Worm (Caenorhabditis elegans) whole organism, early embryonic: ENCODE data around the gene sri-53.

Experiments used
- aly-1 ChIP-seq: sonication (generic microtip); optimal IDR thresholded peaks from 2 replicates; lab custom pipeline; 2016; ENCODE audit warnings: missing genetic modification characterization, missing compliant biosample characterization
- sea-1 ChIP-seq: fragments of 200-800 bp; sonication (Bioruptor generic); conservative IDR thresholded peaks from 2 replicates; pipeline ENCODE4 v1.3.6; 2022; ENCODE audit warnings: missing genetic modification characterization, missing compliant biosample characterization

DNA sequence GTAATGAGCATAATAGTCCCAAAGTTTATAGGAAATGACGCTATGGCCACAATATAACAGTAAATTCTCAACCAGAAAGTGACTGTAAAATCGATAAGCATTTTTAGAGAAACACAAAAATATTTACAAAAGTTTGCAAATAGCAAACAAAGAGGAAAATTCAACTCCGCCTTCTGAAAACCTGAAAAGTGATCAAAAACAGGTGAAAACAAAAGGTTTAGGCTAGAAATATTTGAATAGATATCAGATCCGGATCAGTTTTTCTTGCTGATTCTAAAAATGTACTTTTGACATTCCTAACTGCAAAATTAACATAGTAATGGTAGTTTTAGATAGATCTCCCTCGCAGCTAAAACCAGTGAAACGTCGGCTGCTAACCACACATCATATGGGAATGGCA lies 3.4 kb downstream of the sri-53 start, which contains the start of gene sri-51:
- TF ChIP-seq sea-1 (no peak), aly-1 (tag; lab: Kevin White, UChicago) (no peak)
